Worm (Caenorhabditis elegans) whole organism, late embryonic: ENCODE results near the gene sftd-3.
A peak's percentile ranks its signal among the peaks of the same experiment; 100 is the strongest.

Experiments used
- C08G9.2 ChIP-seq: sonication (generic microtip); optimal IDR thresholded peaks from 2 replicates; lab custom pipeline; 2016; ENCODE audit warnings: mild to moderate bottlenecking, missing genetic modification characterization, moderate library complexity, missing compliant biosample characterization
- F13H6.1 ChIP-seq: sonication (generic microtip); optimal IDR thresholded peaks from 2 replicates; lab custom pipeline; 2016; ENCODE audit warnings: missing genetic modification characterization, missing compliant biosample characterization
- K09A11.1 ChIP-seq: sonication (generic microtip); optimal IDR thresholded peaks from 2 replicates; lab custom pipeline; 2017; ENCODE audit warnings: antibody characterized with exemption, mild to moderate bottlenecking, missing genetic modification characterization, missing compliant biosample characterization; ENCODE audit not compliant: insufficient read depth
- T23F11.4 ChIP-seq: fragments of 200-800 bp; sonication (Bioruptor generic); optimal IDR thresholded peaks from 2 replicates; lab custom pipeline; 2018; ENCODE audit warnings: mild to moderate bottlenecking, missing genetic modification characterization, missing compliant biosample characterization
- ama-1 ChIP-seq: fragments of 150-350 bp; optimal IDR thresholded peaks from 2 replicates; lab custom pipeline; 2014
- ceh-14 ChIP-seq: sonication (generic microtip); optimal IDR thresholded peaks from 2 replicates; lab custom pipeline; 2016; ENCODE audit warnings: missing genotype, missing genetic modification characterization, missing compliant biosample characterization
- ceh-18 ChIP-seq: sonication (generic microtip); optimal IDR thresholded peaks from 2 replicates; lab custom pipeline; 2016; ENCODE audit warnings: missing genetic modification characterization, missing compliant biosample characterization
- ceh-19 ChIP-seq: fragments of 200-800 bp; sonication (Bioruptor generic); optimal IDR thresholded peaks from 2 replicates; lab custom pipeline; 2018; ENCODE audit warnings: mild to moderate bottlenecking, missing genetic modification characterization, missing compliant biosample characterization
- ceh-2 ChIP-seq: sonication (generic microtip); optimal IDR thresholded peaks from 2 replicates; lab custom pipeline; 2016; ENCODE audit warnings: missing genotype, missing genetic modification characterization, missing compliant biosample characterization
- ceh-24 ChIP-seq: sonication (generic microtip); optimal IDR thresholded peaks from 2 replicates; lab custom pipeline; 2016; ENCODE audit warnings: mild to moderate bottlenecking, missing genetic modification characterization, missing compliant biosample characterization
- ceh-31 ChIP-seq: sonication (generic microtip); optimal IDR thresholded peaks from 2 replicates; lab custom pipeline; 2016; ENCODE audit warnings: missing genetic modification characterization, missing compliant biosample characterization
- ceh-34 ChIP-seq: sonication (generic microtip); optimal IDR thresholded peaks from 2 replicates; lab custom pipeline; 2016; ENCODE audit warnings: mild to moderate bottlenecking, missing genetic modification characterization, missing compliant biosample characterization
- ceh-48 ChIP-seq: sonication (generic microtip); optimal IDR thresholded peaks from 2 replicates; lab custom pipeline; 2016; ENCODE audit warnings: missing genetic modification characterization, inconsistent platforms, missing compliant biosample characterization
- dve-1 ChIP-seq: sonication (generic microtip); optimal IDR thresholded peaks from 2 replicates; lab custom pipeline; 2017; ENCODE audit warnings: antibody characterized with exemption, mild to moderate bottlenecking, missing genetic modification characterization, missing compliant biosample characterization
- fkh-10 ChIP-seq: fragments of 150-350 bp; optimal IDR thresholded peaks from 2 replicates; lab custom pipeline; 2014; ENCODE audit warnings: missing biosample characterization, missing genetic modification reagents, missing genetic modification characterization
- hlh-30 ChIP-seq: sonication (generic microtip); optimal IDR thresholded peaks from 2 replicates; lab custom pipeline; 2017; ENCODE audit warnings: antibody characterized with exemption, missing genetic modification characterization, missing compliant biosample characterization; ENCODE audit not compliant: insufficient read depth
- hlh-6 ChIP-seq: sonication (generic microtip); optimal IDR thresholded peaks from 2 replicates; lab custom pipeline; 2016; ENCODE audit warnings: missing genotype, missing genetic modification characterization, missing compliant biosample characterization
- hlh-8 ChIP-seq: sonication (generic microtip); optimal IDR thresholded peaks from 2 replicates; lab custom pipeline; 2016; ENCODE audit warnings: missing genotype, missing genetic modification characterization, missing compliant biosample characterization
- lim-6 ChIP-seq: sonication (generic microtip); optimal IDR thresholded peaks from 2 replicates; lab custom pipeline; 2016; ENCODE audit warnings: missing genetic modification characterization, missing compliant biosample characterization
- nhr-232 ChIP-seq: sonication (generic microtip); optimal IDR thresholded peaks from 2 replicates; lab custom pipeline; 2016; ENCODE audit warnings: missing genetic modification characterization, missing compliant biosample characterization
- npax-4 ChIP-seq: sonication (generic microtip); optimal IDR thresholded peaks from 2 replicates; lab custom pipeline; 2016; ENCODE audit warnings: missing genetic modification characterization, missing compliant biosample characterization
- odd-2 ChIP-seq: sonication (generic microtip); optimal IDR thresholded peaks from 2 replicates; lab custom pipeline; 2017; ENCODE audit warnings: antibody characterized with exemption, mild to moderate bottlenecking, missing genetic modification characterization, missing compliant biosample characterization
- pat-9 ChIP-seq: fragments of 200-800 bp; sonication (Bioruptor generic); optimal IDR thresholded peaks from 2 replicates; lab custom pipeline; 2018; ENCODE audit warnings: mild to moderate bottlenecking, missing genetic modification characterization, moderate library complexity, missing compliant biosample characterization
- pha-2 ChIP-seq: sonication (generic microtip); optimal IDR thresholded peaks from 2 replicates; lab custom pipeline; 2017; ENCODE audit warnings: mild to moderate bottlenecking, missing genetic modification characterization, missing compliant biosample characterization
- pha-4 ChIP-seq: fragments of 150-350 bp; optimal IDR thresholded peaks from 2 replicates; lab custom pipeline; 2018; ENCODE audit warnings: missing biosample characterization, missing genetic modification reagents, missing genetic modification characterization
- pros-1 ChIP-seq: fragments of 150-350 bp; optimal IDR thresholded peaks from 2 replicates; lab custom pipeline; 2014; ENCODE audit warnings: missing biosample characterization, missing genetic modification reagents, missing genetic modification characterization
- rnt-1 ChIP-seq: sonication (generic microtip); optimal IDR thresholded peaks from 2 replicates; lab custom pipeline; 2016; ENCODE audit warnings: missing genetic modification characterization, missing compliant biosample characterization
- sdc-2 ChIP-seq: sonication (generic microtip); optimal IDR thresholded peaks from 2 replicates; lab custom pipeline; 2016; ENCODE audit warnings: missing genotype, missing genetic modification characterization, missing compliant biosample characterization
- syd-9 ChIP-seq: sonication (generic microtip); optimal IDR thresholded peaks from 2 replicates; lab custom pipeline; 2016; ENCODE audit warnings: mild to moderate bottlenecking, missing genetic modification characterization, moderate library complexity, missing compliant biosample characterization
- tbx-2 ChIP-seq: sonication (generic microtip); optimal IDR thresholded peaks from 2 replicates; lab custom pipeline; 2016; ENCODE audit warnings: missing genetic modification characterization, missing compliant biosample characterization
- unc-42 ChIP-seq: sonication (generic microtip); optimal IDR thresholded peaks from 2 replicates; lab custom pipeline; 2016; ENCODE audit warnings: missing genotype, missing genetic modification characterization, missing compliant biosample characterization
- unc-55 ChIP-seq: sonication (generic microtip); optimal IDR thresholded peaks from 2 replicates; lab custom pipeline; 2017; ENCODE audit warnings: missing biosample characterization, missing genetic modification reagents, missing genetic modification characterization
- unc-86 ChIP-seq: sonication (generic microtip); optimal IDR thresholded peaks from 2 replicates; lab custom pipeline; 2016; ENCODE audit warnings: missing genetic modification characterization, missing compliant biosample characterization
- ztf-16 ChIP-seq: sonication (generic microtip); optimal IDR thresholded peaks from 2 replicates; lab custom pipeline; 2017; ENCODE audit warnings: missing genetic modification characterization, missing compliant biosample characterization

The sftd-3 gene

ce11 chrII:8956896-8957295 is 7.1 kb downstream of the sftd-3 start:
- TF ChIP-seq tbx-2 (tag; lab: Kevin White, UChicago) = no peak
- peak; percentile 95 for TF ChIP-seq unc-42 (tag; lab: Kevin White, UChicago)
- peak; percentile 9 for TF ChIP-seq ceh-14 (tag; lab: Kevin White, UChicago)

- TF ChIP-seq odd-2 (tag; lab: Kevin White, UChicago) (no peak), ama-1 (lab: Kevin White, UChicago) (no peak), fkh-10 (GFP tag; lab: Kevin White, UChicago) (no peak)
- TF ChIP-seq, all 69 proteins: peak for 0
Measured at ce11 chrII:8953703-8954102, 10.2 kb downstream of the sftd-3 start.

ce11 chrII:8951270-8951669 is 12.7 kb downstream of the sftd-3 start:
- TF ChIP-seq ceh-14 (tag; lab: Kevin White, UChicago) = peak; percentile 27
- no peak for TF ChIP-seq npax-4
- peak; percentile 43 for TF ChIP-seq ceh-31

- no peak for TF ChIP-seq ztf-16 (tag; lab: Kevin White, UChicago)
- peak; percentile 54 for TF ChIP-seq unc-42 (tag; lab: Kevin White, UChicago)
- TF ChIP-seq ceh-24 (tag; lab: Kevin White, UChicago) = no peak
- TF ChIP-seq ceh-19 (GFP tag; lab: Kevin White, UChicago) = no peak
- TF ChIP-seq K09A11.1 = no peak
Measured at ce11 chrII:8948640-8949039, 15.3 kb downstream of the sftd-3 start.

ce11 chrII:8947391-8947790 is 16.6 kb downstream of the sftd-3 start, which contains the start of gene cutl-15:
Gene cutl-15 (minus strand): TSS chrII:8947688.
- no peak for TF ChIP-seq unc-55 (GFP tag; lab: Kevin White, UChicago)
- TF ChIP-seq ceh-34 (tag; lab: Kevin White, UChicago) = no peak

- TF ChIP-seq odd-2 (tag; lab: Kevin White, UChicago) (no peak), pha-4 (tag; lab: Kevin White, UChicago) (no peak), unc-42 (tag; lab: Kevin White, UChicago) (peak; percentile 82), hlh-6 (tag; lab: Kevin White, UChicago) (no peak), C08G9.2 (tag; lab: Kevin White, UChicago) (no peak)
Measured at ce11 chrII:8945167-8945566, 18.8 kb downstream of the sftd-3 start.

ce11 chrII:8940362-8940940 is 23.5 kb downstream of the sftd-3 start, which contains the start of the genes set-17 and T21B10.4:
Gene set-17 (minus strand): TSS chrII:8940488.
Gene T21B10.4 (plus strand): TSS chrII:8940894.
- no peak for TF ChIP-seq K09A11.1
- no peak for TF ChIP-seq sdc-2 (tag; lab: Kevin White, UChicago)
- no peak for TF ChIP-seq ceh-18
- no peak for TF ChIP-seq ceh-31
- TF ChIP-seq hlh-30 (tag; lab: Kevin White, UChicago) = no peak
- no peak for TF ChIP-seq F13H6.1
- no peak for TF ChIP-seq syd-9 (tag; lab: Kevin White, UChicago)
- TF ChIP-seq pha-2 (tag; lab: Kevin White, UChicago) = no peak
- no peak for TF ChIP-seq hlh-8 (tag; lab: Kevin White, UChicago)

ce11 chrII:8938907-8939622 is 24.9 kb downstream of the sftd-3 start:
- TF ChIP-seq unc-42 (tag; lab: Kevin White, UChicago) = no peak
- no peak for TF ChIP-seq ceh-2 (tag; lab: Kevin White, UChicago)
- no peak for TF ChIP-seq pat-9 (tag; lab: Kevin White, UChicago)
- no peak for TF ChIP-seq C08G9.2 (tag; lab: Kevin White, UChicago)
- no peak for TF ChIP-seq lim-6 (tag; lab: Kevin White, UChicago)
- TF ChIP-seq ceh-48 (tag; lab: Kevin White, UChicago) = no peak
- TF ChIP-seq pros-1 (tag; lab: Kevin White, UChicago) = no peak
- no peak for TF ChIP-seq unc-86 (tag; lab: Kevin White, UChicago)
- TF ChIP-seq T23F11.4 (GFP tag; lab: Kevin White, UChicago) = no peak
- TF ChIP-seq rnt-1 = no peak
- TF ChIP-seq ceh-24 (tag; lab: Kevin White, UChicago) = no peak
- no peak for TF ChIP-seq dve-1 (tag; lab: Kevin White, UChicago)
- TF ChIP-seq nhr-232 (tag; lab: Kevin White, UChicago) = no peak
- no peak for TF ChIP-seq sdc-2 (tag; lab: Kevin White, UChicago)
- TF ChIP-seq ceh-31 = no peak
- no peak for TF ChIP-seq tbx-2 (tag; lab: Kevin White, UChicago)
